Fruit fly (Drosophila melanogaster) whole organism, embryonic: Measurements from ENCODE around the gene Df31.

ENCODE experiments used
- Ada2b ChIP-seq: fragments of 200-800 bp; sonication (Bioruptor generic); IDR thresholded peaks from 2 replicates; pipeline ENCODE4 v1.3.6; 2022; ENCODE audit warnings: missing biosample characterization, missing genetic modification characterization
- Awh ChIP-seq: fragments of 200-800 bp; sonication (Bioruptor generic); IDR thresholded peaks from 2 replicates; pipeline ENCODE4, ENCODE4 v1.3.6; 2022; ENCODE audit warnings: missing biosample characterization, missing genetic modification characterization
- CG10321 ChIP-seq: fragments of 200-800 bp; sonication (Bioruptor generic); IDR thresholded peaks from 2 replicates; pipeline ENCODE4 v1.3.6; 2022; ENCODE audit warnings: missing biosample characterization, missing genetic modification characterization
- CG10366 ChIP-seq: fragments of 200-800 bp; sonication (Bioruptor generic); IDR thresholded peaks from 2 replicates; pipeline ENCODE4 v1.3.6; 2022; ENCODE audit warnings: missing biosample characterization, missing genetic modification characterization
- CG12769 ChIP-seq: fragments of 200-800 bp; sonication (Bioruptor generic); optimal IDR thresholded peaks from 2 replicates; lab custom pipeline; 2019; ENCODE audit warnings: missing biosample characterization, mild to moderate bottlenecking, missing genetic modification characterization, moderate library complexity
- CG13624 ChIP-seq: fragments of 200-800 bp; sonication (Bioruptor generic); optimal IDR thresholded peaks from 2 replicates; lab custom pipeline; 2016; ENCODE audit warnings: missing biosample characterization, missing genetic modification characterization
- CG18011 ChIP-seq: fragments of 200-800 bp; sonication (Bioruptor generic); optimal IDR thresholded peaks from 2 replicates; lab custom pipeline; 2017; ENCODE audit warnings: missing biosample characterization, missing genetic modification characterization, mild to moderate bottlenecking, moderate library complexity, missing genotype
- CG2202 ChIP-seq: fragments of 200-800 bp; sonication (Bioruptor generic); optimal IDR thresholded peaks from 2 replicates; lab custom pipeline; 2018; ENCODE audit warnings: missing biosample characterization, mild to moderate bottlenecking, missing genetic modification characterization
- CG31388 ChIP-seq: fragments of 200-800 bp; sonication (Bioruptor generic); optimal IDR thresholded peaks from 2 replicates; lab custom pipeline; 2016; ENCODE audit warnings: missing biosample characterization, missing genetic modification characterization
- CG3995 ChIP-seq: fragments of 200-800 bp; sonication (Bioruptor generic); optimal IDR thresholded peaks from 3 replicates; lab custom pipeline; 2016; ENCODE audit warnings: missing biosample characterization, missing genetic modification characterization
- CG42726 ChIP-seq: fragments of 200-800 bp; sonication (Bioruptor generic); IDR thresholded peaks from 2 replicates; pipeline ENCODE4 v1.3.6; 2022; ENCODE audit warnings: missing biosample characterization, missing genetic modification characterization; ENCODE audit not compliant: partially characterized antibody
- CG43689 ChIP-seq: fragments of 200-800 bp; sonication (Bioruptor generic); IDR thresholded peaks from 2 replicates; pipeline ENCODE4 v1.3.6; 2022; ENCODE audit warnings: missing biosample characterization, missing genetic modification characterization
- CG4820 ChIP-seq: fragments of 200-800 bp; sonication (Bioruptor generic); optimal IDR thresholded peaks from 3 replicates; lab custom pipeline; 2016; ENCODE audit warnings: missing biosample characterization, missing genetic modification characterization
- CG6272 ChIP-seq: fragments of 200-800 bp; sonication (Bioruptor generic); IDR thresholded peaks from 2 replicates; pipeline ENCODE4 v1.3.6; 2022; ENCODE audit warnings: missing biosample characterization, missing genetic modification characterization
- CG6791 ChIP-seq: fragments of 200-800 bp; sonication (Bioruptor generic); IDR thresholded peaks from 3 replicates; pipeline ENCODE4 v1.3.6; 2022; ENCODE audit warnings: missing biosample characterization, missing genetic modification characterization; ENCODE audit not compliant: partially characterized antibody
- CG9932 ChIP-seq: fragments of 200-800 bp; sonication (Bioruptor generic); IDR thresholded peaks from 2 replicates; pipeline ENCODE4 v1.3.6; 2022; ENCODE audit warnings: missing biosample characterization, missing genetic modification characterization
- Dek ChIP-seq: fragments of 200-800 bp; sonication (Bioruptor generic); optimal IDR thresholded peaks from 3 replicates; lab custom pipeline; 2019; ENCODE audit warnings: missing biosample characterization, mild to moderate bottlenecking, missing genetic modification characterization, moderate library complexity
- Dp ChIP-seq: fragments of 200-800 bp; sonication (Bioruptor generic); optimal IDR thresholded peaks from 2 replicates; lab custom pipeline; 2018; ENCODE audit warnings: missing biosample characterization, mild to moderate bottlenecking, missing genetic modification characterization, moderate library complexity
- Drgx ChIP-seq: fragments of 200-800 bp; sonication (Bioruptor generic); IDR thresholded peaks from 2 replicates; pipeline ENCODE4 v1.3.6; 2022; ENCODE audit warnings: missing biosample characterization, missing genetic modification characterization
- Fer1 ChIP-seq: fragments of 200-800 bp; sonication (Bioruptor generic); optimal IDR thresholded peaks from 2 replicates; lab custom pipeline; 2017; ENCODE audit warnings: missing biosample characterization, mild to moderate bottlenecking, missing genetic modification characterization
- HHEX ChIP-seq: fragments of 200-800 bp; sonication (Bioruptor generic); optimal IDR thresholded peaks from 3 replicates; lab custom pipeline; 2017; ENCODE audit warnings: missing biosample characterization, mild to moderate bottlenecking, missing genetic modification characterization, missing genetic modification reagents
- HLHmδ ChIP-seq: fragments of 200-800 bp; sonication (Bioruptor generic); optimal IDR thresholded peaks from 2 replicates; lab custom pipeline; 2018; ENCODE audit warnings: missing biosample characterization, mild to moderate bottlenecking, missing genetic modification characterization, moderate library complexity
- HmgD ChIP-seq: fragments of 200-800 bp; sonication (Bioruptor generic); optimal IDR thresholded peaks from 3 replicates; lab custom pipeline; 2016; ENCODE audit warnings: missing biosample characterization, missing genetic modification characterization
- HmgZ ChIP-seq: fragments of 200-800 bp; sonication (Bioruptor generic); optimal IDR thresholded peaks from 2 replicates; lab custom pipeline; 2018; ENCODE audit warnings: missing biosample characterization, mild to moderate bottlenecking, missing genetic modification characterization
- Nf-YC ChIP-seq: fragments of 200-800 bp; optimal IDR thresholded peaks from 3 replicates; lab custom pipeline; 2019; ENCODE audit warnings: missing biosample characterization, mild to moderate bottlenecking, missing genetic modification characterization, moderate library complexity
- Oli ChIP-seq: fragments of 200-800 bp; sonication (Bioruptor generic); optimal IDR thresholded peaks from 2 replicates; lab custom pipeline; 2018; ENCODE audit warnings: missing biosample characterization, mild to moderate bottlenecking, missing genetic modification characterization, moderate library complexity
- Ravus ChIP-seq: fragments of 200-800 bp; sonication (Bioruptor generic); IDR thresholded peaks from 2 replicates; pipeline ENCODE4 v1.3.6; 2022; ENCODE audit warnings: missing biosample characterization, missing genetic modification characterization
- Sox102F ChIP-seq: fragments of 200-800 bp; sonication (Bioruptor generic); optimal IDR thresholded peaks from 2 replicates; lab custom pipeline; 2018; ENCODE audit warnings: missing biosample characterization, mild to moderate bottlenecking, missing genetic modification characterization, moderate library complexity
- crol ChIP-seq: fragments of 200-800 bp; sonication (Bioruptor generic); IDR thresholded peaks from 2 replicates; pipeline ENCODE4 v1.3.6; 2022; ENCODE audit warnings: missing biosample characterization, missing genetic modification characterization
- eve ChIP-seq, 2 experiments: fragments of >200 bp; optimal IDR thresholded peaks; 2 replicates each; lab custom pipeline; 2017; ENCODE audit warnings: missing biosample characterization in 2 of 2, missing genetic modification characterization in 2 of 2
- gcm ChIP-seq: fragments of 200-800 bp; sonication (Bioruptor generic); optimal IDR thresholded peaks from 2 replicates; lab custom pipeline; 2019; ENCODE audit warnings: missing biosample characterization, mild to moderate bottlenecking, missing genetic modification characterization, moderate library complexity
- grau ChIP-seq: fragments of 200-800 bp; optimal IDR thresholded peaks from 3 replicates; lab custom pipeline; 2019; ENCODE audit warnings: missing biosample characterization, mild to moderate bottlenecking, missing genetic modification characterization, moderate library complexity
- gsb-n ChIP-seq: fragments of 200-800 bp; sonication (Bioruptor generic); optimal IDR thresholded peaks from 3 replicates; lab custom pipeline; 2018; ENCODE audit warnings: missing biosample characterization, mild to moderate bottlenecking, missing genetic modification characterization
- ken ChIP-seq: fragments of 200-800 bp; sonication (Bioruptor generic); IDR thresholded peaks from 3 replicates; pipeline ENCODE4 v1.3.6; 2022; ENCODE audit warnings: missing biosample characterization, missing genetic modification characterization
- mam ChIP-seq: fragments of 200-800 bp; sonication (Bioruptor generic); optimal IDR thresholded peaks from 3 replicates; lab custom pipeline; 2016; ENCODE audit warnings: missing biosample characterization, missing genetic modification characterization
- mld ChIP-seq: fragments of 200-800 bp; sonication (Bioruptor generic); IDR thresholded peaks from 3 replicates; pipeline ENCODE4 v1.3.6; 2022; ENCODE audit warnings: missing biosample characterization, missing genetic modification characterization; ENCODE audit not compliant: partially characterized antibody
- nerfin-1 ChIP-seq: fragments of 200-800 bp; sonication (Bioruptor generic); optimal IDR thresholded peaks from 3 replicates; lab custom pipeline; 2019; ENCODE audit warnings: missing biosample characterization, mild to moderate bottlenecking, missing genetic modification characterization, moderate library complexity
- org-1 ChIP-seq: fragments of 200-800 bp; sonication (Bioruptor generic); optimal IDR thresholded peaks from 2 replicates; lab custom pipeline; 2017; ENCODE audit warnings: missing biosample characterization, missing genetic modification characterization
- p53 ChIP-seq: fragments of 200-800 bp; sonication (Bioruptor generic); optimal IDR thresholded peaks from 2 replicates; lab custom pipeline; 2016; ENCODE audit warnings: missing biosample characterization, missing genetic modification characterization
- pho ChIP-seq: fragments of 200-800 bp; sonication (Bioruptor generic); optimal IDR thresholded peaks from 2 replicates; lab custom pipeline; 2016; ENCODE audit warnings: missing biosample characterization, missing genetic modification characterization
- phol ChIP-seq: fragments of 200-800 bp; sonication (Bioruptor generic); optimal IDR thresholded peaks from 3 replicates; lab custom pipeline; 2018; ENCODE audit warnings: missing biosample characterization, mild to moderate bottlenecking, missing genetic modification characterization, moderate library complexity
- pnt ChIP-seq: fragments of 200-800 bp; sonication (Bioruptor generic); optimal IDR thresholded peaks from 3 replicates; lab custom pipeline; 2016; ENCODE audit warnings: missing biosample characterization, missing genetic modification characterization
- rib ChIP-seq: fragments of 200-800 bp; sonication (Bioruptor generic); IDR thresholded peaks from 2 replicates; pipeline ENCODE4 v1.3.6; 2022; ENCODE audit warnings: missing biosample characterization, missing genetic modification characterization
- salm ChIP-seq: fragments of 200-800 bp; sonication (Bioruptor generic); optimal IDR thresholded peaks from 2 replicates; lab custom pipeline; 2018; ENCODE audit warnings: missing biosample characterization, mild to moderate bottlenecking, missing genetic modification characterization
- sima ChIP-seq: fragments of 200-800 bp; sonication (Bioruptor generic); optimal IDR thresholded peaks from 2 replicates; lab custom pipeline; 2016; ENCODE audit warnings: missing biosample characterization, missing genetic modification characterization
- trem ChIP-seq: fragments of 200-800 bp; optimal IDR thresholded peaks from 3 replicates; lab custom pipeline; 2019; ENCODE audit warnings: missing biosample characterization, mild to moderate bottlenecking, missing genetic modification characterization, moderate library complexity
- vnd ChIP-seq: fragments of 200-800 bp; sonication (Bioruptor generic); IDR thresholded peaks from 3 replicates; pipeline ENCODE4 v1.3.6; 2022; ENCODE audit warnings: missing biosample characterization, missing genetic modification characterization; ENCODE audit not compliant: partially characterized antibody
- wek ChIP-seq: fragments of 200-800 bp; sonication (Bioruptor generic); optimal IDR thresholded peaks from 3 replicates; lab custom pipeline; 2018; ENCODE audit warnings: missing biosample characterization, mild to moderate bottlenecking, missing genetic modification characterization, moderate library complexity
- zf30C ChIP-seq: fragments of 200-800 bp; sonication (Bioruptor generic); optimal IDR thresholded peaks from 3 replicates; lab custom pipeline; 2018; ENCODE audit warnings: missing biosample characterization, mild to moderate bottlenecking, missing genetic modification characterization
- zfh1 ChIP-seq: fragments of 200-800 bp; sonication (Bioruptor generic); IDR thresholded peaks from 3 replicates; pipeline ENCODE4 v1.3.6; 2022; ENCODE audit warnings: missing biosample characterization, missing genetic modification characterization

The Df31 gene

DNA sequence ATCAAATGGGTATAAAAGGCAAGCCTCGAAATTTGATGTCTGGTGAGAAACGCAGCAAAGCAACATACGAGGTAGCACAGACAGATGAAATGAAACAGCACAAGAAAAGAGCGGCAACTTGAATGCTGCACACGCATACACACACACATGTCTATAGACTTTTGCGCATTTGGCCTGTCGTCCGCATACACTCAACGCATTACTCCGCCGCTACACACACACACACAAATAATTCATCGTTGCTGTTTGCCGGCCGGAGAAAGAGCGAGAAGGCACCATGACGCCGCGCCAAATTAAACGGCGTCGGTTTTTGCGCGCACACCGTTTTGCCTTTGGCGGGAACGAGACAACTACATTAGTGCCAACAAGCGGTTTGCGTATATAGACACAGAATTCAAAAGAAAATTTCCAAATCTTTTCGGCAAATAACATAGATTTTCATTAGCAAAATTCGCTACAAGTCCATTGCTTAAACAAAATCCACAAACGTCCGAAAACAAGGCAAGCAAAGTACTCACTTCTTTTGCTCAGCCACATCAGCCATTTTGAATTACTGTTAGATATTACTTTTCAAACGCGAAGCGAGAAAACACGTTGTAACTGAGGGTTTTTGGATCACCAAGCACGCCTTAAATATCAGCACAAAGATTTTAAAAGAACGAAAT is 451 bp downstream of the Df31 start (continued):
- TF ChIP-seq HLHmδ (GFP tag; lab: Kevin White, UChicago) (no peak), CG10366 (GFP tag; lab: Robert Waterston, UW) (no peak), Awh (GFP tag; lab: Robert Waterston, UW) (no peak), vnd (GFP tag; lab: Robert Waterston, UW) (no peak), Oli (tag; lab: Kevin White, UChicago) (no peak), CG6791 (peak; percentile 49; the same call in 1 of the 3 replicates), Sox102F (no peak), Dp (GFP tag; lab: Kevin White, UChicago) (peak; percentile 47), pnt (GFP tag; lab: Kevin White, UChicago) (no peak), pho (GFP tag; lab: Kevin White, UChicago) (no peak), CG43689 (GFP tag; lab: Robert Waterston, UW) (no peak), CG4820 (GFP tag; lab: Kevin White, UChicago) (no peak), org-1 (GFP tag; lab: Kevin White, UChicago) (no peak), CG3995 (GFP tag; lab: Kevin White, UChicago) (no peak), ken (0 out of 3 replicates have a peak, but pooled peaks have one; percentile 18), crol (GFP tag; lab: Robert Waterston, UW) (no peak), CG2202 (tag; lab: Kevin White, UChicago) (no peak), rib (peak; percentile 94), HmgD (no peak), gcm (GFP tag; lab: Kevin White, UChicago) (no peak), CG12769 (tag; lab: Kevin White, UChicago) (peak; percentile 39), CG10321 (GFP tag; lab: Robert Waterston, UW) (peak; percentile 97), trem (tag; lab: Kevin White, UChicago) (no peak), CG42726 (peak; percentile 34; the same call in 1 of the 2 replicates), CG13624 (peak; percentile 74), HHEX (no peak), CG9932 (GFP tag; lab: Robert Waterston, UW) (peak; percentile 6; the same call in 1 of the 2 replicates), Dek (tag; lab: Kevin White, UChicago) (no peak), phol (tag; lab: Kevin White, UChicago) (peak; percentile 71), zfh1 (peak; percentile 27; the same call in 1 of the 3 replicates), mam (GFP tag; lab: Kevin White, UChicago) (no peak), zf30C (no peak), Fer1 (GFP tag; lab: Kevin White, UChicago) (no peak), grau (tag; lab: Kevin White, UChicago) (no peak), CG18011 (GFP tag; lab: Kevin White, UChicago) (no peak), Ravus (GFP tag; lab: Robert Waterston, UW) (no peak), p53 (no peak), Drgx (no peak), eve (GFP tag; optimal IDR thresholded peaks at IDR 0.05; lab: Kevin White, UChicago) (no peak), CG31388 (no peak), CG6272 (GFP tag; lab: Robert Waterston, UW) (no peak), nerfin-1 (tag; lab: Kevin White, UChicago) (peak; percentile 22), gsb-n (peak; percentile 18), salm (tag; lab: Kevin White, UChicago) (no peak), wek (no peak), Ada2b (GFP tag; lab: Robert Waterston, UW) (no peak), sima (no peak), mld (GFP tag; lab: Robert Waterston, UW) (peak; percentile 8; the same call in 1 of the 3 replicates), HmgZ (peak; percentile 53), Nf-YC (tag; lab: Kevin White, UChicago) (peak; percentile 67)
